Fruit fly (Drosophila melanogaster) whole organism, embryonic: ENCODE measurements around the gene east.
A peak's percentile ranks its signal among the peaks of the same experiment; 100 is the strongest.

ENCODE experiments used
- Abd-B ChIP-seq: fragments of 200-800 bp; sonication (Bioruptor generic); optimal IDR thresholded peaks from 2 replicates; lab custom pipeline; 2018; ENCODE audit warnings: missing biosample characterization, mild to moderate bottlenecking, missing genetic modification characterization, moderate library complexity
- BEAF-32 ChIP-seq: fragments of 200-800 bp; sonication (Bioruptor generic); optimal IDR thresholded peaks from 3 replicates; lab custom pipeline; 2017; ENCODE audit warnings: missing biosample characterization, missing genetic modification characterization, mild to moderate bottlenecking, moderate library complexity, missing genetic modification reagents
- Bteb2 ChIP-seq: fragments of 200-800 bp; sonication (Bioruptor generic); optimal IDR thresholded peaks from 2 replicates; lab custom pipeline; 2016; ENCODE audit warnings: missing biosample characterization, missing genetic modification characterization
- C15 ChIP-seq: fragments of 200-800 bp; sonication (Bioruptor generic); IDR thresholded peaks from 3 replicates; pipeline ENCODE4 v1.3.6; 2022; ENCODE audit warnings: missing biosample characterization, missing genetic modification characterization
- CG11723 ChIP-seq: fragments of 200-800 bp; sonication (Bioruptor generic); optimal IDR thresholded peaks from 2 replicates; lab custom pipeline; 2017; ENCODE audit warnings: missing biosample characterization, mild to moderate bottlenecking, missing genetic modification characterization
- CG12104 ChIP-seq: fragments of 200-800 bp; sonication (Bioruptor generic); optimal IDR thresholded peaks from 3 replicates; lab custom pipeline; 2016; ENCODE audit warnings: missing biosample characterization, missing genetic modification characterization
- CG13296 ChIP-seq: fragments of 200-800 bp; sonication (Bioruptor generic); optimal IDR thresholded peaks from 3 replicates; lab custom pipeline; 2018; ENCODE audit warnings: missing biosample characterization, mild to moderate bottlenecking, missing genetic modification characterization
- CG17359 ChIP-seq: fragments of 200-800 bp; sonication (Bioruptor generic); optimal IDR thresholded peaks from 3 replicates; lab custom pipeline; 2018; ENCODE audit warnings: missing biosample characterization, mild to moderate bottlenecking, missing genetic modification characterization, moderate library complexity
- CG17361 ChIP-seq: fragments of 200-800 bp; sonication (Bioruptor generic); IDR thresholded peaks from 3 replicates; pipeline ENCODE4 v1.3.6; 2022; ENCODE audit warnings: missing biosample characterization, missing genetic modification characterization
- CG17385 ChIP-seq: fragments of 200-800 bp; sonication (Bioruptor generic); optimal IDR thresholded peaks from 3 replicates; lab custom pipeline; 2018; ENCODE audit warnings: missing biosample characterization, mild to moderate bottlenecking, missing genetic modification characterization
- CG17568 ChIP-seq: fragments of 200-800 bp; sonication (Bioruptor generic); optimal IDR thresholded peaks from 2 replicates; lab custom pipeline; 2018; ENCODE audit warnings: missing biosample characterization, mild to moderate bottlenecking, missing genetic modification characterization, moderate library complexity
- CG30431 ChIP-seq: fragments of 200-800 bp; sonication (Bioruptor generic); optimal IDR thresholded peaks from 2 replicates; lab custom pipeline; 2017; ENCODE audit warnings: missing biosample characterization, missing genetic modification characterization
- CG34224 ChIP-seq: fragments of 200-800 bp; sonication (Bioruptor generic); IDR thresholded peaks from 3 replicates; pipeline ENCODE4 v1.3.6; 2022; ENCODE audit warnings: missing biosample characterization, missing genetic modification characterization; ENCODE audit not compliant: partially characterized antibody
- CG4617 ChIP-seq: fragments of 200-800 bp; sonication (Bioruptor generic); optimal IDR thresholded peaks from 3 replicates; lab custom pipeline; 2016; ENCODE audit warnings: missing biosample characterization, missing genetic modification characterization, borderline replicate concordance
- CG5953 ChIP-seq: fragments of 200-800 bp; sonication (Bioruptor generic); IDR thresholded peaks from 2 replicates; pipeline ENCODE4 v1.3.6; 2022; ENCODE audit warnings: missing biosample characterization, missing genetic modification characterization
- CG7928 ChIP-seq: fragments of 200-800 bp; sonication (Bioruptor generic); optimal IDR thresholded peaks from 2 replicates; lab custom pipeline; 2017; ENCODE audit warnings: missing biosample characterization, mild to moderate bottlenecking, missing genetic modification characterization
- CG7987 ChIP-seq: fragments of 200-800 bp; sonication (Bioruptor generic); optimal IDR thresholded peaks from 2 replicates; lab custom pipeline; 2018; ENCODE audit warnings: missing biosample characterization, mild to moderate bottlenecking, missing genetic modification characterization, moderate library complexity
- CG8944 ChIP-seq: fragments of 200-800 bp; sonication (Bioruptor generic); optimal IDR thresholded peaks from 3 replicates; lab custom pipeline; 2016; ENCODE audit warnings: missing biosample characterization, missing genetic modification characterization
- Camta ChIP-seq: fragments of 200-800 bp; sonication (Bioruptor generic); optimal IDR thresholded peaks from 2 replicates; lab custom pipeline; 2016; ENCODE audit warnings: missing biosample characterization, missing genetic modification characterization
- CoRest ChIP-seq: fragments of 200-800 bp; sonication (Bioruptor generic); optimal IDR thresholded peaks from 3 replicates; lab custom pipeline; 2018; ENCODE audit warnings: missing biosample characterization, mild to moderate bottlenecking, missing genetic modification characterization, moderate library complexity
- Dbx ChIP-seq: fragments of 200-800 bp; sonication (Bioruptor generic); IDR thresholded peaks from 3 replicates; pipeline ENCODE4 v1.3.6; 2022; ENCODE audit warnings: missing biosample characterization, missing genetic modification characterization
- Dfd ChIP-seq, 2 experiments: fragments of >200 bp; optimal IDR thresholded peaks; 2 replicates each; lab custom pipeline; 2017; ENCODE audit warnings: missing biosample characterization in 2 of 2, missing genetic modification characterization in 2 of 2
- Eip74EF ChIP-seq, 2 experiments: fragments of 200-800 bp in 1 of 2; fragments of >200 bp in 1 of 2; sonication (Bioruptor generic) in 1 of 2; optimal IDR thresholded peaks; 2 replicates each; lab custom pipeline; 2017 to 2019; ENCODE audit warnings: missing biosample characterization in 2 of 2, missing genetic modification characterization in 2 of 2, mild to moderate bottlenecking in 1 of 2, moderate library complexity in 1 of 2
- HmgZ ChIP-seq: fragments of 200-800 bp; sonication (Bioruptor generic); optimal IDR thresholded peaks from 2 replicates; lab custom pipeline; 2018; ENCODE audit warnings: missing biosample characterization, mild to moderate bottlenecking, missing genetic modification characterization
- Lpt ChIP-seq: fragments of >200 bp; optimal IDR thresholded peaks from 2 replicates; lab custom pipeline; 2018; ENCODE audit warnings: missing biosample characterization, missing genetic modification characterization
- Nf-YC ChIP-seq: fragments of 200-800 bp; optimal IDR thresholded peaks from 3 replicates; lab custom pipeline; 2019; ENCODE audit warnings: missing biosample characterization, mild to moderate bottlenecking, missing genetic modification characterization, moderate library complexity
- Oli ChIP-seq: fragments of 200-800 bp; sonication (Bioruptor generic); optimal IDR thresholded peaks from 2 replicates; lab custom pipeline; 2018; ENCODE audit warnings: missing biosample characterization, mild to moderate bottlenecking, missing genetic modification characterization, moderate library complexity
- Rx ChIP-seq: fragments of 200-800 bp; sonication (Bioruptor generic); IDR thresholded peaks from 2 replicates; pipeline ENCODE4 v1.3.6; 2022; ENCODE audit warnings: missing biosample characterization, missing genetic modification characterization
- bbx ChIP-seq: fragments of 200-800 bp; sonication (Bioruptor generic); IDR thresholded peaks from 2 replicates; pipeline ENCODE4 v1.3.6; 2022; ENCODE audit warnings: missing biosample characterization, missing genetic modification characterization; ENCODE audit not compliant: partially characterized antibody
- bowl ChIP-seq: fragments of 200-800 bp; sonication (Bioruptor generic); IDR thresholded peaks from 2 replicates; pipeline ENCODE4 v1.3.6; 2022; ENCODE audit warnings: missing biosample characterization, missing genetic modification characterization
- ems ChIP-seq: fragments of 200-800 bp; sonication (Bioruptor generic); optimal IDR thresholded peaks from 3 replicates; lab custom pipeline; 2016; ENCODE audit warnings: missing biosample characterization, missing genetic modification characterization
- eve ChIP-seq, 2 experiments: fragments of >200 bp; optimal IDR thresholded peaks; 2 replicates each; lab custom pipeline; 2017; ENCODE audit warnings: missing biosample characterization in 2 of 2, missing genetic modification characterization in 2 of 2
- fru ChIP-seq: fragments of >200 bp; optimal IDR thresholded peaks from 2 replicates; lab custom pipeline; 2017
- hkb ChIP-seq, 2 experiments: fragments of 200-800 bp in 1 of 2; fragments of >200 bp in 1 of 2; sonication (Bioruptor generic) in 1 of 2; IDR thresholded peaks in 1 of 2; optimal IDR thresholded peaks in 1 of 2; 2 replicates each; pipeline versions ENCODE4 v1.3.6 to Lab custom; 2017 to 2022; ENCODE audit warnings: missing biosample characterization in 1 of 2, missing genetic modification characterization in 1 of 2
- jing ChIP-seq: fragments of 200-800 bp; sonication (Bioruptor generic); optimal IDR thresholded peaks from 2 replicates; lab custom pipeline; 2018; ENCODE audit warnings: missing biosample characterization, mild to moderate bottlenecking, missing genetic modification characterization
- klu ChIP-seq: fragments of 200-800 bp; sonication (Bioruptor generic); IDR thresholded peaks from 2 replicates; pipeline ENCODE4 v1.3.6; 2022; ENCODE audit warnings: missing biosample characterization, missing genetic modification characterization
- lilli ChIP-seq: fragments of 200-800 bp; sonication (Bioruptor generic); optimal IDR thresholded peaks from 3 replicates; lab custom pipeline; 2016; ENCODE audit warnings: missing biosample characterization, missing genetic modification characterization
- lov ChIP-seq, 2 experiments: fragments of 200-800 bp in 1 of 2; fragments of >200 bp in 1 of 2; sonication (Bioruptor generic) in 1 of 2; IDR thresholded peaks in 1 of 2; optimal IDR thresholded peaks in 1 of 2; 2 replicates in 1 of 2; 3 replicates in 1 of 2; pipeline versions ENCODE4 v1.3.6 to Lab custom; 2017 to 2022; ENCODE audit warnings: missing biosample characterization in 1 of 2, missing genetic modification characterization in 1 of 2
- mld ChIP-seq: fragments of 200-800 bp; sonication (Bioruptor generic); IDR thresholded peaks from 3 replicates; pipeline ENCODE4 v1.3.6; 2022; ENCODE audit warnings: missing biosample characterization, missing genetic modification characterization; ENCODE audit not compliant: partially characterized antibody
- nerfin-1 ChIP-seq: fragments of 200-800 bp; sonication (Bioruptor generic); optimal IDR thresholded peaks from 3 replicates; lab custom pipeline; 2019; ENCODE audit warnings: missing biosample characterization, mild to moderate bottlenecking, missing genetic modification characterization, moderate library complexity
- nerfin-2 ChIP-seq: fragments of 200-800 bp; sonication (Bioruptor generic); IDR thresholded peaks from 2 replicates; pipeline ENCODE4 v1.3.6; 2022; ENCODE audit warnings: missing biosample characterization, missing genetic modification characterization; ENCODE audit not compliant: partially characterized antibody
- nom ChIP-seq: fragments of 200-800 bp; sonication (Bioruptor generic); optimal IDR thresholded peaks from 2 replicates; lab custom pipeline; 2017; ENCODE audit warnings: missing biosample characterization, missing genetic modification characterization, mild to moderate bottlenecking, moderate library complexity, missing genetic modification reagents
- otp ChIP-seq: fragments of 200-800 bp; sonication (Bioruptor generic); IDR thresholded peaks from 3 replicates; pipeline ENCODE4, ENCODE4 v1.3.6; 2022; ENCODE audit warnings: missing biosample characterization, missing genetic modification characterization
- sna ChIP-seq: fragments of 200-800 bp; sonication (Bioruptor generic); IDR thresholded peaks from 2 replicates; pipeline ENCODE4 v1.3.6; 2022; ENCODE audit warnings: missing biosample characterization, missing genetic modification characterization; ENCODE audit not compliant: partially characterized antibody
- sob ChIP-seq: fragments of 200-800 bp; sonication (Bioruptor generic); IDR thresholded peaks from 2 replicates; pipeline ENCODE4 v1.3.6; 2022; ENCODE audit warnings: missing biosample characterization, missing genetic modification characterization
- tap ChIP-seq: fragments of 200-800 bp; optimal IDR thresholded peaks from 3 replicates; lab custom pipeline; 2019; ENCODE audit warnings: missing biosample characterization, mild to moderate bottlenecking, missing genetic modification characterization, moderate library complexity
- tll ChIP-seq, 2 experiments: fragments of 200-800 bp in 1 of 2; fragments of >200 bp in 1 of 2; sonication (Bioruptor generic) in 1 of 2; optimal IDR thresholded peaks; 2 replicates each; lab custom pipeline; 2017 to 2019; ENCODE audit warnings: missing biosample characterization in 2 of 2, missing genetic modification characterization in 2 of 2, mild to moderate bottlenecking in 1 of 2, moderate library complexity in 1 of 2
- tna ChIP-seq: fragments of 200-800 bp; sonication (Bioruptor generic); IDR thresholded peaks from 2 replicates; pipeline ENCODE4 v1.3.6; 2022; ENCODE audit warnings: missing biosample characterization, missing genetic modification characterization; ENCODE audit not compliant: partially characterized antibody
- wdn ChIP-seq: fragments of 200-800 bp; sonication (Bioruptor generic); IDR thresholded peaks from 2 replicates; pipeline ENCODE4 v1.3.6; 2022; ENCODE audit warnings: missing biosample characterization, missing genetic modification characterization

Gene east

dm6 chrX:2005840-2006239 lies 4.8 kb upstream of the east start (continued):
- TF ChIP-seq otp (GFP tag; lab: Robert Waterston, UW) (peak; percentile 73), Camta (GFP tag; lab: Kevin White, UChicago) (peak; percentile 78), CG5953 (GFP tag; lab: Robert Waterston, UW) (no peak), CG17359 (tag; lab: Kevin White, UChicago) (peak; percentile 77), C15 (no peak), Dbx (GFP tag; lab: Robert Waterston, UW) (no peak), CG11723 (GFP tag; lab: Kevin White, UChicago) (peak; percentile 45), eve (GFP tag; optimal IDR thresholded peaks at IDR 0.05; lab: Kevin White, UChicago) (no peak), CG12104 (GFP tag; lab: Kevin White, UChicago) (peak; percentile 30), Oli (peak; percentile 46), bowl (GFP tag; lab: Robert Waterston, UW) (no peak), klu (no peak), CG17385 (peak; percentile 77), tap (peak; percentile 35), nerfin-1 (tag; lab: Kevin White, UChicago) (peak; percentile 73), CG7928 (GFP tag; lab: Kevin White, UChicago) (peak; percentile 5), Bteb2 (peak; percentile 32), BEAF-32 (GFP tag; lab: Kevin White, UChicago) (no peak), CG8944 (GFP tag; lab: Kevin White, UChicago) (peak; percentile 12), CG7987 (GFP tag; lab: Kevin White, UChicago) (peak; percentile 89), wdn (GFP tag; lab: Robert Waterston, UW) (no peak), jing (GFP tag; lab: Kevin White, UChicago) (peak; percentile 18), CG13296 (GFP tag; lab: Kevin White, UChicago) (peak; percentile 82), Eip74EF (GFP tag; optimal IDR thresholded peaks at IDR 0.05; lab: Kevin White, UChicago) (peak in 1 of 2 experiments; percentile 64), CG30431 (peak; percentile 4), Nf-YC (tag; lab: Kevin White, UChicago) (peak; percentile 45), CG17568 (GFP tag; lab: Kevin White, UChicago) (no peak), hkb (optimal IDR thresholded peaks at IDR 0.05; lab: Kevin White, UChicago) (no peak), hkb (GFP tag; IDR thresholded peaks at IDR 0.05; lab: Robert Waterston, UW) (peak; percentile 65), ems (peak; percentile 57), CG17361 (peak; percentile 74), Lpt (GFP tag; lab: Kevin White, UChicago) (no peak), Rx (GFP tag; lab: Robert Waterston, UW) (peak; percentile 30; the same call in 1 of the 2 replicates), HmgZ (tag; lab: Kevin White, UChicago) (peak; percentile 41), bbx (GFP tag; lab: Robert Waterston, UW) (peak; percentile 28; the same call in 1 of the 2 replicates), nerfin-2 (no peak), CG4617 (GFP tag; lab: Kevin White, UChicago) (no peak), mld (GFP tag; lab: Robert Waterston, UW) (no peak), tll (GFP tag; optimal IDR thresholded peaks at IDR 0.05; lab: Kevin White, UChicago) (no peak), sob (GFP tag; lab: Robert Waterston, UW) (peak; percentile 51), lilli (GFP tag; lab: Kevin White, UChicago) (peak; percentile 24), tna (GFP tag; lab: Robert Waterston, UW) (no peak), CG34224 (GFP tag; lab: Robert Waterston, UW) (no peak), lov (optimal IDR thresholded peaks at IDR 0.05; lab: Kevin White, UChicago) (no peak), lov (GFP tag; IDR thresholded peaks at IDR 0.05; lab: Robert Waterston, UW) (peak; percentile 81; the same call in 2 of the 3 replicates), CoRest (peak; percentile 62), sna (GFP tag; lab: Robert Waterston, UW) (no peak), Abd-B (GFP tag; lab: Kevin White, UChicago) (no peak), Dfd (GFP tag; optimal IDR thresholded peaks at IDR 0.05; lab: Kevin White, UChicago) (no peak), fru (lab: Kevin White, UChicago) (no peak), nom (GFP tag; lab: Kevin White, UChicago) (peak; percentile 39)
